Fruit fly (Drosophila melanogaster) whole organism, prepupa: ENCODE results near the gene CG3038.

Experiments used
- Blimp-1 ChIP-seq: fragments of 200-800 bp; sonication (Bioruptor generic); optimal IDR thresholded peaks from 3 replicates; lab custom pipeline; 2017; ENCODE audit warnings: missing biosample characterization, missing genetic modification characterization, mild to moderate bottlenecking, moderate library complexity, missing genetic modification reagents
- CG10669 ChIP-seq: fragments of 200-800 bp; sonication (Bioruptor generic); optimal IDR thresholded peaks from 3 replicates; lab custom pipeline; 2018; ENCODE audit warnings: missing biosample characterization, mild to moderate bottlenecking, missing genetic modification characterization, moderate library complexity
- CG11294 ChIP-seq: fragments of 200-800 bp; sonication (Bioruptor generic); IDR thresholded peaks from 2 replicates; pipeline ENCODE4 v1.3.6; 2022; ENCODE audit warnings: missing biosample characterization, missing genetic modification characterization
- CG11762 ChIP-seq: fragments of 200-800 bp; sonication (Bioruptor generic); optimal IDR thresholded peaks from 3 replicates; lab custom pipeline; 2016; ENCODE audit warnings: missing biosample characterization, missing genetic modification characterization; ENCODE audit not compliant: insufficient read depth
- CG11902 ChIP-seq: fragments of 200-800 bp; sonication (Bioruptor generic); optimal IDR thresholded peaks from 3 replicates; lab custom pipeline; 2016; ENCODE audit warnings: missing biosample characterization, missing genetic modification characterization
- CG15336 ChIP-seq: fragments of 200-800 bp; sonication (Bioruptor generic); IDR thresholded peaks from 2 replicates; pipeline ENCODE4 v1.3.6; 2022; ENCODE audit warnings: missing biosample characterization, missing genetic modification characterization
- CG16779 ChIP-seq: fragments of 200-800 bp; sonication (Bioruptor generic); optimal IDR thresholded peaks from 3 replicates; lab custom pipeline; 2017; ENCODE audit warnings: missing biosample characterization, mild to moderate bottlenecking, missing genetic modification characterization
- CG31627 ChIP-seq: fragments of 200-800 bp; sonication (Bioruptor generic); optimal IDR thresholded peaks from 3 replicates; lab custom pipeline; 2016; ENCODE audit warnings: missing biosample characterization, missing genetic modification characterization
- CG32006 ChIP-seq: fragments of 200-800 bp; sonication (Bioruptor generic); optimal IDR thresholded peaks from 3 replicates; lab custom pipeline; 2017; ENCODE audit warnings: missing biosample characterization, mild to moderate bottlenecking, missing genetic modification characterization
- CG6792 ChIP-seq: fragments of 200-800 bp; sonication (Bioruptor generic); optimal IDR thresholded peaks from 3 replicates; lab custom pipeline; 2016; ENCODE audit warnings: missing biosample characterization, missing genetic modification characterization
- CG6808 ChIP-seq: fragments of 200-800 bp; sonication (Bioruptor generic); optimal IDR thresholded peaks from 3 replicates; lab custom pipeline; 2017; ENCODE audit warnings: missing biosample characterization, missing genetic modification characterization, mild to moderate bottlenecking, moderate library complexity, missing genetic modification reagents
- CG7368 ChIP-seq: fragments of 200-800 bp; sonication (Bioruptor generic); optimal IDR thresholded peaks from 3 replicates; lab custom pipeline; 2016; ENCODE audit warnings: missing biosample characterization, missing genetic modification characterization
- CG8319 ChIP-seq: fragments of 200-800 bp; sonication (Bioruptor generic); optimal IDR thresholded peaks from 3 replicates; lab custom pipeline; 2016; ENCODE audit warnings: missing biosample characterization, missing genetic modification characterization
- CG8632 ChIP-seq: fragments of 200-800 bp; sonication (Bioruptor generic); optimal IDR thresholded peaks from 3 replicates; lab custom pipeline; 2016; ENCODE audit warnings: missing biosample characterization, missing genetic modification characterization
- CG9139 ChIP-seq: fragments of 200-800 bp; sonication (Bioruptor generic); optimal IDR thresholded peaks from 3 replicates; lab custom pipeline; 2017; ENCODE audit warnings: missing biosample characterization, mild to moderate bottlenecking, missing genetic modification characterization
- Eip78C ChIP-seq: fragments of 200-800 bp; sonication (Bioruptor generic); peaks from one replicate; lab custom pipeline; 2016; ENCODE audit warnings: missing biosample characterization, missing genetic modification characterization
- Eip93F ChIP-seq: fragments of 200-800 bp; sonication (Bioruptor generic); optimal IDR thresholded peaks from 2 replicates; lab custom pipeline; 2016; ENCODE audit warnings: missing biosample characterization, mild to moderate bottlenecking, missing genetic modification characterization
- Ets21C ChIP-seq: fragments of 200-800 bp; sonication (Bioruptor generic); optimal IDR thresholded peaks from 3 replicates; lab custom pipeline; 2016; ENCODE audit warnings: missing biosample characterization, missing genetic modification characterization
- Ets96B ChIP-seq: fragments of 200-800 bp; optimal IDR thresholded peaks from 2 replicates; lab custom pipeline; 2019; ENCODE audit warnings: missing biosample characterization, mild to moderate bottlenecking, missing genetic modification characterization, moderate library complexity
- Hr39 ChIP-seq: fragments of 200-800 bp; sonication (Bioruptor generic); optimal IDR thresholded peaks from 2 replicates; lab custom pipeline; 2016; ENCODE audit warnings: missing biosample characterization, missing genetic modification characterization
- Lpt ChIP-seq: fragments of 200-800 bp; sonication (Bioruptor generic); optimal IDR thresholded peaks from 3 replicates; lab custom pipeline; 2016; ENCODE audit warnings: missing biosample characterization, missing genetic modification characterization
- Met ChIP-seq: fragments of 200-800 bp; sonication (Bioruptor generic); optimal IDR thresholded peaks from 3 replicates; lab custom pipeline; 2016; ENCODE audit warnings: missing biosample characterization, missing genetic modification characterization
- Smox ChIP-seq: fragments of 200-800 bp; sonication (Bioruptor generic); optimal IDR thresholded peaks from 3 replicates; lab custom pipeline; 2016; ENCODE audit warnings: missing biosample characterization, missing genetic modification characterization
- Sox102F ChIP-seq: fragments of 200-800 bp; sonication (Bioruptor generic); optimal IDR thresholded peaks from 2 replicates; lab custom pipeline; 2016; ENCODE audit warnings: missing biosample characterization, mild to moderate bottlenecking, missing genetic modification characterization
- Sox14 ChIP-seq: fragments of 200-800 bp; sonication (Bioruptor generic); optimal IDR thresholded peaks from 3 replicates; lab custom pipeline; 2016; ENCODE audit warnings: missing biosample characterization, missing genetic modification characterization
- Sox15 ChIP-seq: fragments of 200-800 bp; sonication (Bioruptor generic); optimal IDR thresholded peaks from 3 replicates; lab custom pipeline; 2016; ENCODE audit warnings: missing biosample characterization, missing genetic modification characterization
- acj6 ChIP-seq: fragments of 200-800 bp; sonication (Bioruptor generic); optimal IDR thresholded peaks from 3 replicates; lab custom pipeline; 2016; ENCODE audit warnings: missing biosample characterization, missing genetic modification characterization
- dac ChIP-seq: fragments of 200-800 bp; sonication (Bioruptor generic); optimal IDR thresholded peaks from 2 replicates; lab custom pipeline; 2017; ENCODE audit warnings: missing biosample characterization, mild to moderate bottlenecking, missing genetic modification characterization
- eg ChIP-seq: fragments of 200-800 bp; sonication (Bioruptor generic); IDR thresholded peaks from 3 replicates; pipeline ENCODE4 v1.3.6; 2022; ENCODE audit warnings: missing biosample characterization, missing genetic modification characterization
- esn ChIP-seq: fragments of 200-800 bp; sonication (Bioruptor generic); optimal IDR thresholded peaks from 2 replicates; lab custom pipeline; 2016; ENCODE audit warnings: missing biosample characterization, mild to moderate bottlenecking, missing genetic modification characterization, moderate library complexity
- fd59A ChIP-seq: fragments of 200-800 bp; sonication (Bioruptor generic); optimal IDR thresholded peaks from 2 replicates; lab custom pipeline; 2017; ENCODE audit warnings: missing biosample characterization, mild to moderate bottlenecking, missing genetic modification characterization, missing genetic modification reagents
- fd85E ChIP-seq: fragments of 200-800 bp; sonication (Bioruptor generic); optimal IDR thresholded peaks from 3 replicates; lab custom pipeline; 2016; ENCODE audit warnings: missing biosample characterization, missing genetic modification characterization
- fkh ChIP-seq: fragments of 200-800 bp; sonication (Bioruptor generic); optimal IDR thresholded peaks from 3 replicates; lab custom pipeline; 2017; ENCODE audit warnings: missing biosample characterization, mild to moderate bottlenecking, missing genetic modification characterization, moderate library complexity
- lz ChIP-seq: fragments of 200-800 bp; sonication (Bioruptor generic); optimal IDR thresholded peaks from 3 replicates; lab custom pipeline; 2016; ENCODE audit warnings: missing biosample characterization, missing genetic modification characterization
- net ChIP-seq: fragments of 200-800 bp; sonication (Bioruptor generic); optimal IDR thresholded peaks from 3 replicates; lab custom pipeline; 2016; ENCODE audit warnings: missing biosample characterization, missing genetic modification characterization
- pdm3 ChIP-seq: fragments of 200-800 bp; sonication (Bioruptor generic); optimal IDR thresholded peaks from 3 replicates; lab custom pipeline; 2016; ENCODE audit warnings: missing biosample characterization, missing genetic modification characterization
- salr ChIP-seq, 2 experiments: fragments of 200-800 bp; sonication (Bioruptor generic); optimal IDR thresholded peaks; 3 replicates each; lab custom pipeline; 2016 to 2018; ENCODE audit warnings: missing biosample characterization in 2 of 2, missing genetic modification characterization in 2 of 2, mild to moderate bottlenecking in 1 of 2
- spab ChIP-seq: fragments of 200-800 bp; sonication (Bioruptor generic); optimal IDR thresholded peaks from 2 replicates; lab custom pipeline; 2017; ENCODE audit warnings: missing biosample characterization, mild to moderate bottlenecking, missing genetic modification characterization, missing genetic modification reagents
- ss ChIP-seq, 2 experiments: fragments of 200-800 bp; sonication (Bioruptor generic); optimal IDR thresholded peaks; 2 replicates in 1 of 2; 3 replicates in 1 of 2; lab custom pipeline; 2017 to 2018; ENCODE audit warnings: mild to moderate bottlenecking in 2 of 2, missing biosample characterization in 2 of 2, missing genetic modification characterization in 2 of 2, moderate library complexity in 1 of 2
- svp ChIP-seq: fragments of 200-800 bp; sonication (Bioruptor generic); peaks from one replicate; lab custom pipeline; 2016; ENCODE audit warnings: missing biosample characterization, missing genetic modification characterization
- topi ChIP-seq: fragments of 200-800 bp; sonication (Bioruptor generic); optimal IDR thresholded peaks from 3 replicates; lab custom pipeline; 2016; ENCODE audit warnings: missing biosample characterization, missing genetic modification characterization

Gene CG3038

DNA sequence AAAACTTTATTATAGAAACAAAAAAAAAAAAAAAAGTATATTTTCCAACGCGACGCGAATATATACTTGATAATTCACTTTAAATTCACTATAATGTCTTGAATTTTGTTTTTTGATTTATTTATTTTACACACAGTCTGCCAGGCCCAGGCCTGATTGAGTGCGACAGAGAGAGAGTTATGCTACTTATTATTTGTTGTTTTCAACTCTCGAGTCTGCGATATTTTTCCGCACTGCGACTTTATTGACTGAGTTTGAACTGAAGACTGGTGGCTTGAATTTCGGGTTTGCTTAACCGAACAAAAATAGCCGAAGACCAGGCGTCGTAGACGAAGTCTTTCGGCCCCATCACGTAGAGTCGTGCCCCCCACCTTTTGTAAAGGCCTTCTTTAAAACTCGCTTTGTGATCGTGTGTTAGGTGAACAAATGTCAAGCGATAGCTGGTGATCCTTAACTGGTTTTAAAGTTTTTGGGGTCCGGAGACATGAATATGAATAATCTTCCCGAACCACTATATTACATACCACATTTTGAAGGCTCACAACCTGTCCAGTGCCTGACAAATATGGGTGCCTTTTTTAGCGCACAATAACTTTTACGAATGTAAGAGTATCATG, 18.2 kb upstream of the CG3038 start, which contains the start of gene CG13377 (continued):
- peak; percentile 21 for TF ChIP-seq CG32006 (GFP tag; lab: Kevin White, UChicago)
- no peak for TF ChIP-seq Sox15 (GFP tag; lab: Kevin White, UChicago)
- peak; percentile 73 for TF ChIP-seq svp (GFP tag; lab: Kevin White, UChicago)
- TF ChIP-seq Met (GFP tag; lab: Kevin White, UChicago), result peak; percentile 58
- peak; percentile 12 for TF ChIP-seq Hr39 (GFP tag; lab: Kevin White, UChicago)
- no peak for TF ChIP-seq CG10669 (GFP tag; lab: Kevin White, UChicago)
- no peak for TF ChIP-seq spab
- peak; percentile 26 for TF ChIP-seq fd85E (GFP tag; lab: Kevin White, UChicago)
- no peak for TF ChIP-seq CG8319 (GFP tag; lab: Kevin White, UChicago)

DNA sequence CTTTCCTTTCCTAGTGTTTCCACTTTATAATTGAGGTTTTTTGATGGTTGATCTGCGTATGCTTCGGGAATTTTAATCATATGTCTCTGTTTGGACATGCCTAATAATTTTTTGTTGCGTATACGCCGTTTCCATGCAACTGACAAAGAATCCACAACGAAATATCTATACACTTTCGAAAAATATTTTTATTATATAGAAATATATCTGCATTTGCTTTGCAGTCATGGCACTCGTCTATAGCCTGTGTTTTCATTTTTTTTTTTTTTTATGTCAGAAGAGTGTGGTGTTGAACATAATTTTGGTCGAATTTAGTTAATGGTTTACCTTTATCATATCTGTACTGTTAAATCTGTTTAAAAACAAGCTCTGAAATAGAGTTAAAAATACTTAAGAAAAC, 17.2 kb upstream of the CG3038 start:
- no peak for TF ChIP-seq CG11902
- TF ChIP-seq CG31627 (GFP tag; lab: Kevin White, UChicago), result no peak
- no peak for TF ChIP-seq ss (GFP tag; optimal IDR thresholded peaks at IDR 0.05; lab: Kevin White, UChicago)
- TF ChIP-seq Sox102F, result peak; percentile 32
- no peak for TF ChIP-seq fd85E (GFP tag; lab: Kevin White, UChicago)
- TF ChIP-seq CG32006 (GFP tag; lab: Kevin White, UChicago), result peak; percentile 34
- TF ChIP-seq CG15336 (GFP tag; lab: Robert Waterston, UW), result 0 out of 2 replicates have a peak, but pooled peaks have one; percentile 19
- peak; percentile 22 for TF ChIP-seq pdm3
- TF ChIP-seq topi (GFP tag; lab: Kevin White, UChicago), result peak; percentile 31
- TF ChIP-seq Ets96B (tag; lab: Kevin White, UChicago), result no peak
- no peak for TF ChIP-seq CG11294 (GFP tag; lab: Robert Waterston, UW)
- no peak for TF ChIP-seq CG8632 (GFP tag; lab: Kevin White, UChicago)
- TF ChIP-seq eg (GFP tag; lab: Robert Waterston, UW), result no peak
- no peak for TF ChIP-seq Lpt (GFP tag; lab: Kevin White, UChicago)
- no peak for TF ChIP-seq CG7368 (GFP tag; lab: Kevin White, UChicago)
- no peak for TF ChIP-seq Eip93F (GFP tag; lab: Kevin White, UChicago)
- peak; percentile 25 for TF ChIP-seq acj6 (GFP tag; lab: Kevin White, UChicago)
- no peak for TF ChIP-seq salr (GFP tag; optimal IDR thresholded peaks at IDR 0.05; lab: Kevin White, UChicago)
- TF ChIP-seq fkh (GFP tag; lab: Kevin White, UChicago), result no peak
- no peak for TF ChIP-seq net
- peak; percentile 79 for TF ChIP-seq Eip78C
- no peak for TF ChIP-seq Sox15 (GFP tag; lab: Kevin White, UChicago)
- TF ChIP-seq Met (GFP tag; lab: Kevin White, UChicago), result peak; percentile 34
- TF ChIP-seq CG6808, result no peak
- no peak for TF ChIP-seq lz
- no peak for TF ChIP-seq CG9139
- no peak for TF ChIP-seq CG16779 (tag; lab: Kevin White, UChicago)
- TF ChIP-seq fd59A, result no peak
- no peak for TF ChIP-seq CG6792 (GFP tag; lab: Kevin White, UChicago)
- TF ChIP-seq esn (GFP tag; lab: Kevin White, UChicago), result peak; percentile 25
- TF ChIP-seq Blimp-1 (GFP tag; lab: Kevin White, UChicago), result no peak
- TF ChIP-seq Hr39 (GFP tag; lab: Kevin White, UChicago), result peak; percentile 8
- TF ChIP-seq svp (GFP tag; lab: Kevin White, UChicago), result peak; percentile 74
- no peak for TF ChIP-seq Ets21C (GFP tag; lab: Kevin White, UChicago)
- no peak for TF ChIP-seq Sox14 (GFP tag; lab: Kevin White, UChicago)
- TF ChIP-seq CG11762, result no peak
- TF ChIP-seq Smox (GFP tag; lab: Kevin White, UChicago), result peak; percentile 21
- no peak for TF ChIP-seq dac (GFP tag; lab: Kevin White, UChicago)
